Worm (Caenorhabditis elegans) whole organism, early embryonic: ENCODE data around the gene F46B3.23.

Experiments
- ama-1 ChIP-seq: fragments of 150-350 bp; optimal IDR thresholded peaks from 2 replicates; lab custom pipeline; 2014
- ceh-13 ChIP-seq: fragments of 200-800 bp; sonication (Bioruptor generic); optimal IDR thresholded peaks from 2 replicates; lab custom pipeline; 2018; ENCODE audit warnings: mild to moderate bottlenecking, missing genetic modification characterization, missing compliant biosample characterization
- hmg-4 ChIP-seq: fragments of 200-800 bp; sonication (Bioruptor generic); optimal IDR thresholded peaks from 2 replicates; lab custom pipeline; 2018; ENCODE audit warnings: mild to moderate bottlenecking, missing genetic modification characterization, missing compliant biosample characterization
- scrt-1 ChIP-seq: fragments of 200-800 bp; sonication (Bioruptor generic); IDR thresholded peaks from 2 replicates; pipeline ENCODE4 v1.3.6; 2022; ENCODE audit warnings: missing genetic modification characterization, missing compliant biosample characterization
- tbx-11 ChIP-seq: fragments of 200-800 bp; sonication (Bioruptor generic); IDR thresholded peaks from 2 replicates; pipeline ENCODE4 v1.3.6; 2022; ENCODE audit warnings: missing genetic modification characterization, missing compliant biosample characterization

DNA sequence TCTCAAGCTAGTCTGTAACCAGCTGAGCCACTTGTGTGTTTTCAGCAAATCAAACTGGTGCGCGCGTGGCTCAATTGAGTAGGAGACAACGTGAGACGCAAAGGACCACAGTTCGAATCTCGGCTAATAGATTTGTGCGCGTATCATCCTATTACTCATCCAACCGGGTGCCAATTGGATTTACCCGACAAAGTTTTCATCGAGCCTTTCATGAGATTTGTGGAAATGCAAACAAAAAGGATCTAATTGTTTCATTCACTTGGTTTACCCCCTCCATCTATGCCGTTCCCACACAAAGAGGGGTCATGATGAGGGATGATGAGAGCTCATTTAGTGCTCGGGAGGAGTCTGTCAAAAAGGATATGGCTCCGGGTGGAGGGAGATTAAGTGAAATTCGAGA lies 48.7 kb upstream of the F46B3.23 start:
- no peak for TF ChIP-seq ceh-13 (GFP tag; lab: Kevin White, UChicago)
- no peak for TF ChIP-seq tbx-11 (GFP tag; lab: Robert Waterston, UW)
- TF ChIP-seq hmg-4 = no peak
- no peak for TF ChIP-seq scrt-1 (GFP tag; lab: Robert Waterston, UW)
- no peak for TF ChIP-seq ama-1 (lab: Kevin White, UChicago)
